Fruit fly (Drosophila melanogaster) whole organism, adult: Measurements from ENCODE around the gene wb.

Experiments
- CG11617 ChIP-seq: fragments of 200-800 bp; sonication (Bioruptor generic); optimal IDR thresholded peaks from 2 replicates; lab custom pipeline; 2017; ENCODE audit warnings: mild to moderate bottlenecking, missing biosample characterization, missing genetic modification reagents, missing genetic modification characterization
- CG12768 ChIP-seq: fragments of 200-800 bp; sonication (Bioruptor generic); optimal IDR thresholded peaks from 2 replicates; lab custom pipeline; 2017; ENCODE audit warnings: missing biosample characterization, missing genetic modification characterization, mild to moderate bottlenecking, moderate library complexity, missing genetic modification reagents
- CG14711 ChIP-seq: fragments of 200-800 bp; sonication (Bioruptor generic); optimal IDR thresholded peaks from 2 replicates; lab custom pipeline; 2018; ENCODE audit warnings: missing biosample characterization, mild to moderate bottlenecking, missing genetic modification characterization, moderate library complexity
- CG1620 ChIP-seq: fragments of 200-800 bp; sonication (Bioruptor generic); optimal IDR thresholded peaks from 2 replicates; lab custom pipeline; 2016; ENCODE audit warnings: missing biosample characterization, missing genetic modification characterization
- CG33017 ChIP-seq: fragments of 200-800 bp; sonication (Bioruptor generic); optimal IDR thresholded peaks from 2 replicates; lab custom pipeline; 2018; ENCODE audit warnings: missing biosample characterization, mild to moderate bottlenecking, missing genetic modification characterization, moderate library complexity
- CG5204 ChIP-seq: fragments of 200-800 bp; sonication (Bioruptor generic); optimal IDR thresholded peaks from 2 replicates; lab custom pipeline; 2016; ENCODE audit warnings: missing biosample characterization, missing genetic modification characterization
- CG7045 ChIP-seq: fragments of 200-800 bp; sonication (Bioruptor generic); optimal IDR thresholded peaks from 2 replicates; lab custom pipeline; 2017; ENCODE audit warnings: missing biosample characterization, mild to moderate bottlenecking, missing genetic modification characterization
- CG7101 ChIP-seq: fragments of 200-800 bp; sonication (Bioruptor generic); optimal IDR thresholded peaks from 2 replicates; lab custom pipeline; 2018; ENCODE audit warnings: missing biosample characterization, mild to moderate bottlenecking, missing genetic modification characterization, moderate library complexity
- Clk ChIP-seq: fragments of 200-800 bp; sonication (Bioruptor generic); optimal IDR thresholded peaks from 2 replicates; lab custom pipeline; 2017; ENCODE audit warnings: missing biosample characterization, missing genetic modification characterization
- Crg-1 ChIP-seq: fragments of 200-800 bp; sonication (Bioruptor generic); optimal IDR thresholded peaks from 2 replicates; lab custom pipeline; 2016; ENCODE audit warnings: missing biosample characterization, missing genetic modification characterization
- Hr96 ChIP-seq: fragments of 200-800 bp; sonication (Bioruptor generic); optimal IDR thresholded peaks from 2 replicates; lab custom pipeline; 2016; ENCODE audit warnings: missing biosample characterization, missing genetic modification characterization
- Mnt ChIP-seq: fragments of 200-800 bp; sonication (Bioruptor generic); optimal IDR thresholded peaks from 2 replicates; lab custom pipeline; 2016; ENCODE audit warnings: missing biosample characterization, mild to moderate bottlenecking, missing genetic modification characterization
- bab1 ChIP-seq: fragments of 200-800 bp; sonication (Bioruptor generic); optimal IDR thresholded peaks from 3 replicates; lab custom pipeline; 2019; ENCODE audit warnings: missing biosample characterization, mild to moderate bottlenecking, missing genetic modification characterization, moderate library complexity
- cic ChIP-seq: fragments of 200-800 bp; sonication (Bioruptor generic); optimal IDR thresholded peaks from 2 replicates; lab custom pipeline; 2017; ENCODE audit warnings: missing biosample characterization, mild to moderate bottlenecking, missing genetic modification characterization, moderate library complexity
- cnc ChIP-seq, 2 experiments: fragments of >200 bp; optimal IDR thresholded peaks; 2 replicates each; lab custom pipeline; 2017
- kay ChIP-seq: fragments of 200-800 bp; sonication (Bioruptor generic); peaks from one replicate; lab custom pipeline; 2016; ENCODE audit warnings: missing biosample characterization, missing genetic modification characterization, borderline replicate concordance
- ovo ChIP-seq: fragments of 200-800 bp; sonication (Bioruptor generic); optimal IDR thresholded peaks from 2 replicates; lab custom pipeline; 2016; ENCODE audit warnings: missing biosample characterization, missing genetic modification characterization
- pad ChIP-seq: fragments of 200-800 bp; sonication (Bioruptor generic); optimal IDR thresholded peaks from 3 replicates; lab custom pipeline; 2017; ENCODE audit warnings: missing biosample characterization, missing genetic modification characterization, mild to moderate bottlenecking, moderate library complexity, missing genetic modification reagents
- tj ChIP-seq: fragments of 200-800 bp; sonication (Bioruptor generic); optimal IDR thresholded peaks from 3 replicates; lab custom pipeline; 2017; ENCODE audit warnings: missing biosample characterization, mild to moderate bottlenecking, missing genetic modification characterization, moderate library complexity
- toe ChIP-seq: fragments of 200-800 bp; sonication (Bioruptor generic); optimal IDR thresholded peaks from 2 replicates; lab custom pipeline; 2016; ENCODE audit warnings: missing biosample characterization, missing genetic modification characterization

wb gene

DNA sequence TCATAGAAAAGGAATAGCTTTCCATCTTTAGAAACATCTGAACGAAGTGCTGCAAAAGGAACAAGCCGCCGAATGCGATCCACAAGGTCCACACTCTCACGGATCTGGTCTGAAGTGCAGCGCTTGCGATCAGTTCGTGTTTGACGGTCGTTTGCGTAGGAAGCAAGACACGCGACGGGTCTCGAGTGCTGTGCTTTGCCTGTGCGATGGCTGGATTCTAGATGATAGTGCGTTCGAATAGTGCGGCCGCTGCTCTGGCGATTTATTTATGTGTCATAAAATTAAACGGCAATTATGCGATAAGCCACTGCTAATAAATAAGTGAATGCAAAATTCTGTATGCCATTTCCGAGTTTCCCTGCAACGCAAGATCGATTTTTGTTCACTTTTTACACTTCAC is at the start of gene wb:
Gene wb, plus strand, starts transcription at position 132 of the 400 bp plus-strand sequence.
- TF ChIP-seq pad = no peak
- no peak for TF ChIP-seq Crg-1 (GFP tag; lab: Kevin White, UChicago)
- no peak for TF ChIP-seq Mnt
- TF ChIP-seq kay = no peak
- TF ChIP-seq cnc (optimal IDR thresholded peaks at IDR 0.05; lab: Kevin White, UChicago) = no peak
- TF ChIP-seq CG14711 = no peak
- TF ChIP-seq CG1620 (GFP tag; lab: Kevin White, UChicago) = no peak
- no peak for TF ChIP-seq CG7101 (tag; lab: Kevin White, UChicago)
- TF ChIP-seq Clk (GFP tag; lab: Kevin White, UChicago) = no peak

DNA sequence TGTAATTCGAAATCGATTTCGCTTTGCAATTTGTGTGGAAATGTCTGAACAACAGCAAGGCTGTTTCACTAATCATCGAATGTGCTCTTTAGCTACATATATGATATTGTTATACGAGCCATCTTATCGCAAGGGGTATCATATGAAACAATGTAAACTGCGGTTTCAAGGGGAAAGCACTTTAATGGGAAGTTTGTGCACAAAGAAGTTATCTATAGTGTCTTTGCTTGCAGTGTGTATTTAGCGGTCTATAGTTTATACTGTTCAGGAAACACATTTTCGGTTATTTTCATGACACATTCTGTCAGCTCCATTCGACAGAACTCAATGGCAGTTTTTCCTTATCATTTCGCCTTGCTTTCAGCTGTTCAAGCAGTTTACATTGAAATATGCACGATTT is 41.6 kb upstream of the wb start:
- TF ChIP-seq Crg-1 (GFP tag; lab: Kevin White, UChicago) (no peak), CG7101 (tag; lab: Kevin White, UChicago) (no peak), CG14711 (no peak), CG5204 (GFP tag; lab: Kevin White, UChicago) (no peak), cnc (optimal IDR thresholded peaks at IDR 0.05; lab: Kevin White, UChicago) (no peak), Clk (GFP tag; lab: Kevin White, UChicago) (no peak), bab1 (no peak), kay (peak; percentile 40), Hr96 (GFP tag; lab: Kevin White, UChicago) (peak; percentile 18), CG1620 (GFP tag; lab: Kevin White, UChicago) (no peak), CG12768 (no peak), cic (GFP tag; lab: Kevin White, UChicago) (peak; percentile 2), CG11617 (no peak), ovo (GFP tag; lab: Kevin White, UChicago) (peak; percentile 71), toe (GFP tag; lab: Kevin White, UChicago) (no peak), tj (peak; percentile 17), CG33017 (tag; lab: Kevin White, UChicago) (no peak)

DNA sequence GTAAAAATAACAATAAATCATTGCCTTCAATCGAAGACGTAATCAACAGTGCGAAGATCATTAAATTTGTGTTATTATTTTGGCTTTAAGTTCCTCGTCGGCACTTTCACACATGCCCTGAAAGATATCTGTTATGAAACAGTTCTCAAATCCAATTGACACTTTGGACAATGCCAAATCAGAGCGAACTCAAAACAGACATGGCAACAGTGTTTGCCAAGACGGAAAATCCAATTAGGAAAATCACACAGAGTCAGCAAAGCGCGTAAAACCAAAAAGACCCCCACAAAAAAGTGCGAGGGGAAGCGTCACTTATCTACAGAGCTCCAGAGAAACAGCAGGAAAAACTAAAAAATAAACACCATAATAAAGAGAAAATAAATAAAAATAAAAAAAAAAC is 39.5 kb upstream of the wb start:
- TF ChIP-seq ovo (GFP tag; lab: Kevin White, UChicago) (no peak), CG12768 (no peak), bab1 (no peak), CG5204 (GFP tag; lab: Kevin White, UChicago) (no peak), CG33017 (tag; lab: Kevin White, UChicago) (no peak), pad (no peak), Hr96 (GFP tag; lab: Kevin White, UChicago) (no peak), CG7045 (GFP tag; lab: Kevin White, UChicago) (no peak), cnc (optimal IDR thresholded peaks at IDR 0.05; lab: Kevin White, UChicago) (no peak), tj (no peak), Clk (GFP tag; lab: Kevin White, UChicago) (no peak), kay (no peak), Crg-1 (GFP tag; lab: Kevin White, UChicago) (no peak), toe (GFP tag; lab: Kevin White, UChicago) (no peak), Mnt (no peak), CG11617 (no peak), CG1620 (GFP tag; lab: Kevin White, UChicago) (no peak), CG7101 (tag; lab: Kevin White, UChicago) (no peak)

DNA sequence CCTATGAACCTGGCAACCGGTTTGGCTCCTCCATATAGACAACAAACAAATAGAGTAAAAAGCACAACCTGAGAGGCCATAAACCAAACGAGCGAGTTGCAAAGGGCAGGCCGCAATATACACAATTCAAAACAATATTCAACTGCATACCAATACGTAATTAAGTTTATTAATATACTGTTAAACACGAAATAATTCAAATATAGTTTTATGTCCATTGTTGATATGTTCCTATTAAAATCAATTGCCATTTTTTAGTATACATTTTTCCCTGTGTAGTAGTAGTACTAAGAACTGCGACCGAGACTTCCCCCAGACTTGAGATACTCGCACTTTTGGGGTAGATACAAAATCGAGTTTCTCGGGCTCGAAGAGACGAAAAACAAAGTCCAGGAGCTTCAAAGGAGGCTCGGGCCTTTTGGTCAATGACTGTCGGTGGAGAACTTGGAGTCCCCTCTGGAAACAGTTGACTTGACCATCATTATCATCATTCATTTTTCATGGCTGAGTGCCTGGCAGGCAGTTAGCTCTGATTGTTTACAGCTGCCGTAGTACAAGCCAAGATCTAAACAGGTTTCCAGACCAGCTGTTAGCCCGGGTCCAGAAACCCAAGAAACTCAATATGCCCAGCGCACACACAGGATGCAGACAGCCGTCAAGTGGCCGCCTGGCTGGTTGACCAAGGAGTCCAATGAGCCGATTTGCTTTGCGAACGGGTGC is 36.7 kb upstream of the wb start:
- no peak for TF ChIP-seq kay
- TF ChIP-seq tj = no peak
- TF ChIP-seq ovo (GFP tag; lab: Kevin White, UChicago) = no peak
- no peak for TF ChIP-seq bab1
- no peak for TF ChIP-seq toe (GFP tag; lab: Kevin White, UChicago)
- TF ChIP-seq cic (GFP tag; lab: Kevin White, UChicago) = no peak
- TF ChIP-seq CG1620 (GFP tag; lab: Kevin White, UChicago) = no peak
- no peak for TF ChIP-seq CG5204 (GFP tag; lab: Kevin White, UChicago)
- no peak for TF ChIP-seq CG33017 (tag; lab: Kevin White, UChicago)
- TF ChIP-seq pad = no peak
- TF ChIP-seq CG12768 = no peak
- no peak for TF ChIP-seq Hr96 (GFP tag; lab: Kevin White, UChicago)
- TF ChIP-seq cnc (optimal IDR thresholded peaks at IDR 0.05; lab: Kevin White, UChicago) = no peak

DNA sequence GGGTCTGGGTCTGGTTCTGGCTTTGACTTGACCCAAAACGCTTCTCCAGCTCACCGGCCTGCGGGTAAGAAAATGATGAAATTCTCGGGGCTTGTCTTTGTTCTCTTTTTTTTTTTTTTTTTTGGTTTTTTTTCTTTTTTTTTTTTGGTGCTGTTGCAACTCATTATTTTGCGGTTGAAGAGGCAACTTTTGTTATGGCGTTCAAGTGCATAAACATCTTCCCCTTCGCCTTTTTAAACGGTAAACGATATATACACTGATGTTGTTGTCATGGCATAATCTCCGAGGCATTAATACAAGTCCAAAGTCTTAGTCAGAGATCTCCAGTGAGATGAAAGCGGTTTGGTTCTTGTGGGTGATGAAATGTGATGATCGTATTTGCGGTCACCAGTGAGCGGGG is 36.1 kb upstream of the wb start:
- no peak for TF ChIP-seq CG33017 (tag; lab: Kevin White, UChicago)
- no peak for TF ChIP-seq pad
- TF ChIP-seq cic (GFP tag; lab: Kevin White, UChicago) = no peak
- TF ChIP-seq CG11617 = no peak
- TF ChIP-seq Crg-1 (GFP tag; lab: Kevin White, UChicago) = no peak
- no peak for TF ChIP-seq cnc (optimal IDR thresholded peaks at IDR 0.05; lab: Kevin White, UChicago)
- no peak for TF ChIP-seq ovo (GFP tag; lab: Kevin White, UChicago)
- TF ChIP-seq tj = no peak

DNA sequence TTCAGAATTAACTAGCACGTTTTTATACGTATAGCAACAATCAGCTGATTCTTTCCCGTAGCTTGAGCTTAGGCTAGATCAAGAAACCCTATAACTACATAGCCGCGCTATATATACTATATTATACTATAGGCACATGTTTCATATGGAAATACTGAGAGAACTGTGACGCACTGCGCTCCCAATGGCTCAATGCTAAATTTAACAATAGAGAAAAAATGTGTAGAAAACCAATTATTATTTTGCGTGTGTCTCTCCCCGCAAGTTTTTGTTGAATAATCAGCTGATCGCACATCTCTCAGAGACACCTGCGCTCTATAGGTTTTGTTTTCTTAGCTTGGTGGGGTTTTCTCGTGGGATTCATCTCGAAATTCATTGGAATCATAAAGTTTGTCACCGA is 32.8 kb upstream of the wb start:
- TF ChIP-seq CG7045 (GFP tag; lab: Kevin White, UChicago) (no peak), cnc (optimal IDR thresholded peaks at IDR 0.05; lab: Kevin White, UChicago) (no peak), Mnt (no peak), Crg-1 (GFP tag; lab: Kevin White, UChicago) (no peak), kay (peak; percentile 85), tj (no peak), CG12768 (no peak)

DNA sequence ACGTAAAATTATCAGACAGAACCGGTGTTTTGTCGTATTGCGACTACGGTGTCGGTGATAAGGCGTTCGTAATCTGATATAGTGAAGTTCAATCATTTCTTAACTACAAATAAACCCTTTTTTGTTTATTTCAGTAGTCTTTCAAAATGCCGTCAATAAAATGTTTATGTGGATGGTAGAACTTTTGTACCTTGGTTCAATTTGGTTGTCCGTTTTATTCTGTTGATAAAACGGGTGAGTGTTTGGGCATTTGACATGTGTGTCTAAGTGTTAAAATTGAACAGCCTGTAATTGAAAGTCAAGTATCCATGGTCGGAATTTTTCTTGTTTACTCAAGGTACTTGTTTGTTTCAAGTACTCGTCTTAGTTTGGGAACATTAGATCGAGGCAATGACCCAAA is 32.3 kb upstream of the wb start:
- TF ChIP-seq Hr96 (GFP tag; lab: Kevin White, UChicago) (no peak), kay (peak; percentile 79), Mnt (peak; percentile 5), cic (GFP tag; lab: Kevin White, UChicago) (peak; percentile 39), CG1620 (GFP tag; lab: Kevin White, UChicago) (no peak)
